Worm (Caenorhabditis elegans) whole organism, L1 larva: Measurements from ENCODE around the gene C50E3.12.

ENCODE experiments used
- C16A3.4 ChIP-seq: fragments of 150-350 bp; optimal IDR thresholded peaks from 2 replicates; lab custom pipeline; 2014; ENCODE audit warnings: missing biosample characterization, missing genetic modification characterization
- F16B12.6 ChIP-seq: fragments of 150-350 bp; optimal IDR thresholded peaks from 2 replicates; lab custom pipeline; 2014; ENCODE audit warnings: missing biosample characterization, missing genetic modification characterization
- aha-1 ChIP-seq: fragments of 150-350 bp; optimal IDR thresholded peaks from 2 replicates; lab custom pipeline; 2014; ENCODE audit warnings: missing biosample characterization, missing genetic modification characterization
- ceh-82 ChIP-seq, 3 experiments: fragments of 150-350 bp in 1 of 3; sonication (generic microtip) in 2 of 3; optimal IDR thresholded peaks; 2 replicates each; lab custom pipeline; 2014 to 2017; ENCODE audit warnings: missing biosample characterization in 3 of 3, missing genetic modification characterization in 3 of 3
- ceh-90 ChIP-seq: sonication (generic microtip); optimal IDR thresholded peaks from 2 replicates; lab custom pipeline; 2016; ENCODE audit warnings: missing genetic modification characterization, missing compliant biosample characterization
- dsc-1 ChIP-seq: sonication (generic microtip); optimal IDR thresholded peaks from 2 replicates; lab custom pipeline; 2016; ENCODE audit warnings: mild to moderate bottlenecking, missing genetic modification characterization, missing compliant biosample characterization
- egl-13 ChIP-seq: sonication (generic microtip); optimal IDR thresholded peaks from 2 replicates; lab custom pipeline; 2016; ENCODE audit warnings: missing genotype, missing genetic modification reagents, missing genetic modification characterization, missing compliant biosample characterization
- egl-27 ChIP-seq, 2 experiments: fragments of 150-350 bp in 1 of 2; sonication (generic microtip); optimal IDR thresholded peaks; 3 replicates each; lab custom pipeline; 2017 to 2018; ENCODE audit warnings: missing biosample characterization in 2 of 2, missing genetic modification characterization in 2 of 2, missing genetic modification reagents in 2 of 2
- elt-2 ChIP-seq: sonication (generic microtip); optimal IDR thresholded peaks from 2 replicates; lab custom pipeline; 2016; ENCODE audit warnings: missing genetic modification characterization, mild to moderate bottlenecking, inconsistent platforms, missing compliant biosample characterization, missing genetic modification reagents
- elt-3 ChIP-seq, 6 experiments: fragments of 150-350 bp in 1 of 6; sonication (generic microtip); optimal IDR thresholded peaks; 2 replicates each; lab custom pipeline; 2017 to 2018; ENCODE audit warnings: missing biosample characterization in 6 of 6, missing genetic modification characterization in 6 of 6, inconsistent platforms in 1 of 6
- ets-5 ChIP-seq: fragments of 200-800 bp; sonication (Bioruptor generic); IDR thresholded peaks from 2 replicates; pipeline ENCODE4 v1.3.6; 2022; ENCODE audit warnings: missing genetic modification characterization, missing compliant biosample characterization
- fkh-10 ChIP-seq: sonication (generic microtip); optimal IDR thresholded peaks from 2 replicates; lab custom pipeline; 2017; ENCODE audit warnings: missing biosample characterization, missing genetic modification reagents, missing genetic modification characterization
- fkh-4 ChIP-seq: sonication (generic microtip); optimal IDR thresholded peaks from 2 replicates; lab custom pipeline; 2016; ENCODE audit warnings: missing compliant biosample characterization, missing genetic modification characterization, borderline replicate concordance
- fos-1 ChIP-seq: fragments of 150-350 bp; optimal IDR thresholded peaks from 2 replicates; lab custom pipeline; 2014; ENCODE audit warnings: missing biosample characterization, missing genetic modification characterization
- grh-1 ChIP-seq: fragments of 200-800 bp; sonication (Bioruptor generic); IDR thresholded peaks from 2 replicates; pipeline ENCODE4 v1.3.6; 2022; ENCODE audit warnings: missing genetic modification reagents, missing genetic modification characterization, missing compliant biosample characterization
- hlh-4 ChIP-seq: sonication (generic microtip); optimal IDR thresholded peaks from 2 replicates; lab custom pipeline; 2016; ENCODE audit warnings: mild to moderate bottlenecking, missing genetic modification characterization, missing compliant biosample characterization
- irx-1 ChIP-seq: sonication (generic microtip); optimal IDR thresholded peaks from 2 replicates; lab custom pipeline; 2016; ENCODE audit warnings: missing genetic modification characterization, missing compliant biosample characterization
- lin-14 ChIP-seq: fragments of 200-800 bp; sonication (Bioruptor generic); optimal IDR thresholded peaks from 2 replicates; lab custom pipeline; 2018; ENCODE audit warnings: mild to moderate bottlenecking, missing genetic modification characterization, moderate library complexity, missing compliant biosample characterization
- lin-35 ChIP-seq, 2 experiments: fragments of 150-350 bp; optimal IDR thresholded peaks; 2 replicates each; lab custom pipeline; 2014; ENCODE audit warnings: missing biosample characterization in 2 of 2, missing genetic modification characterization in 2 of 2, missing genetic modification reagents in 2 of 2
- lin-39 ChIP-seq: fragments of 150-350 bp; optimal IDR thresholded peaks from 2 replicates; lab custom pipeline; 2014; ENCODE audit warnings: missing biosample characterization, missing genetic modification reagents, missing genetic modification characterization
- lir-3 ChIP-seq: sonication (generic microtip); optimal IDR thresholded peaks from 2 replicates; lab custom pipeline; 2016; ENCODE audit warnings: mild to moderate bottlenecking, missing genetic modification characterization, moderate library complexity, missing compliant biosample characterization; ENCODE audit not compliant: poor library complexity
- mab-9 ChIP-seq: fragments of 200-800 bp; sonication (Bioruptor generic); IDR thresholded peaks from 2 replicates; pipeline ENCODE4 v1.3.6; 2022; ENCODE audit warnings: missing genetic modification reagents, missing genetic modification characterization, missing compliant biosample characterization
- mef-2 ChIP-seq: fragments of 150-350 bp; optimal IDR thresholded peaks from 2 replicates; lab custom pipeline; 2014; ENCODE audit warnings: missing biosample characterization, missing genetic modification characterization
- nhr-11 ChIP-seq: fragments of 150-350 bp; optimal IDR thresholded peaks from 2 replicates; lab custom pipeline; 2014; ENCODE audit warnings: missing biosample characterization, missing genetic modification characterization
- nhr-12 ChIP-seq: sonication (generic microtip); optimal IDR thresholded peaks from 2 replicates; lab custom pipeline; 2017; ENCODE audit warnings: missing biosample characterization, missing genetic modification characterization
- nhr-76 ChIP-seq: sonication (generic microtip); optimal IDR thresholded peaks from 2 replicates; lab custom pipeline; 2017; ENCODE audit warnings: missing biosample characterization, missing genetic modification characterization
- nhr-77 ChIP-seq: fragments of 150-350 bp; optimal IDR thresholded peaks from 2 replicates; lab custom pipeline; 2014; ENCODE audit warnings: missing biosample characterization, missing genetic modification characterization
- nhr-90 ChIP-seq: sonication (generic microtip); optimal IDR thresholded peaks from 2 replicates; lab custom pipeline; 2016; ENCODE audit warnings: mild to moderate bottlenecking, missing genetic modification characterization, missing compliant biosample characterization; ENCODE audit not compliant: poor library complexity
- pax-3 ChIP-seq: fragments of 200-800 bp; sonication (Bioruptor generic); optimal IDR thresholded peaks from 2 replicates; lab custom pipeline; 2018; ENCODE audit warnings: mild to moderate bottlenecking, missing genetic modification characterization, moderate library complexity, missing compliant biosample characterization
- rnt-1 ChIP-seq: sonication (generic microtip); optimal IDR thresholded peaks from 2 replicates; lab custom pipeline; 2016; ENCODE audit warnings: mild to moderate bottlenecking, missing genetic modification characterization, moderate library complexity, missing compliant biosample characterization
- skn-1 ChIP-seq: fragments of 150-350 bp; optimal IDR thresholded peaks from 2 replicates; lab custom pipeline; 2014; ENCODE audit warnings: missing biosample characterization, missing genetic modification characterization
- sox-4 ChIP-seq: sonication (generic microtip); optimal IDR thresholded peaks from 2 replicates; lab custom pipeline; 2016; ENCODE audit warnings: missing genetic modification characterization, missing compliant biosample characterization
- sptf-1 ChIP-seq: fragments of 150-350 bp; optimal IDR thresholded peaks from 2 replicates; lab custom pipeline; 2014; ENCODE audit warnings: missing biosample characterization, missing genetic modification characterization
- sup-37 ChIP-seq: fragments of 200-800 bp; sonication (Bioruptor generic); optimal IDR thresholded peaks from 2 replicates; lab custom pipeline; 2018; ENCODE audit warnings: mild to moderate bottlenecking, missing genetic modification characterization, missing compliant biosample characterization
- swsn-7 ChIP-seq: sonication (generic microtip); optimal IDR thresholded peaks from 2 replicates; lab custom pipeline; 2016; ENCODE audit warnings: missing genetic modification characterization, missing compliant biosample characterization
- tbx-2 ChIP-seq: sonication (generic microtip); optimal IDR thresholded peaks from 2 replicates; lab custom pipeline; 2016; ENCODE audit warnings: missing genetic modification characterization, missing compliant biosample characterization
- unc-130 ChIP-seq: fragments of 150-350 bp; optimal IDR thresholded peaks from 2 replicates; lab custom pipeline; 2017; ENCODE audit warnings: missing biosample characterization, missing genetic modification characterization, inconsistent platforms
- unc-62 ChIP-seq: fragments of 150-350 bp; optimal IDR thresholded peaks from 2 replicates; lab custom pipeline; 2014; ENCODE audit warnings: missing biosample characterization, missing genetic modification reagents, missing genetic modification characterization
- xbp-1 ChIP-seq: sonication (generic microtip); optimal IDR thresholded peaks from 2 replicates; lab custom pipeline; 2016; ENCODE audit warnings: missing genetic modification characterization, missing compliant biosample characterization
- ztf-11 ChIP-seq, 2 experiments: sonication (generic microtip); optimal IDR thresholded peaks; 2 replicates each; lab custom pipeline; 2016 to 2017; ENCODE audit warnings: missing genetic modification characterization in 2 of 2, missing biosample characterization in 1 of 2, missing compliant biosample characterization in 1 of 2

The C50E3.12 gene

DNA sequence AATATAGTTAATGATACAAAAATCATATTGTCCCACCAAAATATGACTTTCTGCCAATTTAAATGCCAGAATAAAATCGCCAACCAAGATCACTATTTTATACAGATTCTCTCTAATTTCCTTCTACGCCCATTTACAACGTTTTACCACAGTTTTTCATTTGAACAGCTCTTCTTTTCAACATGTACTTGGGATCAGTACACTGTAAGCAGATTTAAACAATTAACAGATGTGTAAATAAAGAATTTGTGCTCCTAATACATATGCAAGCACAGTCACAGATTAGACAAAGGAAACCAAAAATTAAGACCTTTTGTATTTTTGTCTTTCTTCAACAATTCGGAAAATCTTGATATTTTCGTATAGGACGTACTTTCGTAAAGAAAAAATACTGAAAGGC is 21.6 kb upstream of the C50E3.12 start, which contains the start of gene F07C4.11:
F07C4.11 (minus strand) TSS at position 101 of the 400 bp plus-strand sequence.
- no peak for TF ChIP-seq elt-2

DNA sequence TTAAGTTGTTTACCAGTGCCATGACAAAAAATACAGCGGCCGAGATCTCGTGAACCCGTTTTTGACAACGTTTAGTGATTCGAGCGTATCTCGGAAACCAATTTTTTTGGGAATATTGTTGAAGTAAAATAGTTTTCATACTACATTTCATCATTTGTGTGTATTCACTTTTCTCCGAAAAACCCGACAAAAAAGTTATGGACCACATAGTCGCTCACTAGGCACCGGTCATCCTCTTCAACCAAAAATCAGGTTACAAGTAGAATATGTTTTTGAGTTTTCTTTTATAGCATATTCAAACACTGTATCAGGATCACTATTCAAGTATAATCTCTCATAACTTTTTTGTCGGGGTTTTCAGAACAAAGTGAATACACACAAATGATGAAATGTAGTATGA is 19.9 kb upstream of the C50E3.12 start:
- TF ChIP-seq ceh-82 (tag; optimal IDR thresholded peaks at IDR 0.05; lab: Kevin White, UChicago): no peak
- TF ChIP-seq mab-9 (GFP tag; lab: Robert Waterston, UW): no peak
- no peak for TF ChIP-seq lir-3 (tag; lab: Kevin White, UChicago)
- TF ChIP-seq xbp-1 (tag; lab: Kevin White, UChicago): no peak
- no peak for TF ChIP-seq nhr-11 (tag; lab: Kevin White, UChicago)
- no peak for TF ChIP-seq nhr-76 (tag; lab: Kevin White, UChicago)
- TF ChIP-seq ceh-90 (tag; lab: Kevin White, UChicago): no peak
- no peak for TF ChIP-seq nhr-90 (tag; lab: Kevin White, UChicago)
- no peak for TF ChIP-seq grh-1 (GFP tag; lab: Robert Waterston, UW)
- TF ChIP-seq aha-1 (tag; lab: Kevin White, UChicago): no peak
- TF ChIP-seq rnt-1 (tag; lab: Kevin White, UChicago): no peak
- no peak for TF ChIP-seq elt-2
- TF ChIP-seq nhr-12 (tag; lab: Kevin White, UChicago): no peak
- TF ChIP-seq fos-1 (tag; lab: Kevin White, UChicago): no peak
- no peak for TF ChIP-seq irx-1 (tag; lab: Kevin White, UChicago)
- no peak for TF ChIP-seq sox-4 (tag; lab: Kevin White, UChicago)
- TF ChIP-seq nhr-77 (tag; lab: Kevin White, UChicago): no peak
- no peak for TF ChIP-seq mef-2 (tag; lab: Kevin White, UChicago)
- no peak for TF ChIP-seq hlh-4 (tag; lab: Kevin White, UChicago)
- TF ChIP-seq swsn-7 (tag; lab: Kevin White, UChicago): no peak

DNA sequence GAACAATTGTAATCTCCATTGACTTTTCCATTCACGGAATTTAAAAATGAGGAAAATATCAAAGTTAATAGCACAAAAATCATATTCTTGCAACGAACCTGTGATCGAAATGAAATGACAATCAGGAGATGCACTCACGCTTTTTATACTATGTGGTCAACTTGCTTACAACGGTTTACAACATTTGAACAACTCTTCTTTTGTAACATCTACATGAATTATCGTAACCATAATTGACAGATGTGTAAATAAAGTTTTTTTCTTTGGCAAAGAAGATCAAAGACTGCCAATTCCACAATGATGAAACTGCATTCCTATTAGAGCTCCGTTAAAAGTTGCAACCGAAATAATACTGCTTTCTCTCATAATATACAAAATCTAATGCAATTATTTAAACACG is 17.9 kb upstream of the C50E3.12 start, which contains the start of gene F07C4.10:
F07C4.10 (minus strand) TSS at position 101 of the 400 bp plus-strand sequence.
- no peak for TF ChIP-seq fkh-4 (tag; lab: Kevin White, UChicago)
- no peak for TF ChIP-seq unc-130 (tag; lab: Kevin White, UChicago)
- TF ChIP-seq pax-3 (tag; lab: Kevin White, UChicago): no peak
- TF ChIP-seq sptf-1 (tag; lab: Kevin White, UChicago): no peak
- TF ChIP-seq elt-2: no peak
- TF ChIP-seq fkh-10 (GFP tag; lab: Kevin White, UChicago): no peak
- no peak for TF ChIP-seq lin-35 (GFP tag; optimal IDR thresholded peaks at IDR 0.05; lab: Kevin White, UChicago)
- no peak for TF ChIP-seq ztf-11 (tag; optimal IDR thresholded peaks at IDR 0.05; lab: Kevin White, UChicago)
- TF ChIP-seq egl-27 (tag; optimal IDR thresholded peaks at IDR 0.05; lab: Kevin White, UChicago): no peak
- no peak for TF ChIP-seq tbx-2 (tag; lab: Kevin White, UChicago)
- no peak for TF ChIP-seq dsc-1 (tag; lab: Kevin White, UChicago)
- TF ChIP-seq, all 84 proteins: peak for 0

DNA sequence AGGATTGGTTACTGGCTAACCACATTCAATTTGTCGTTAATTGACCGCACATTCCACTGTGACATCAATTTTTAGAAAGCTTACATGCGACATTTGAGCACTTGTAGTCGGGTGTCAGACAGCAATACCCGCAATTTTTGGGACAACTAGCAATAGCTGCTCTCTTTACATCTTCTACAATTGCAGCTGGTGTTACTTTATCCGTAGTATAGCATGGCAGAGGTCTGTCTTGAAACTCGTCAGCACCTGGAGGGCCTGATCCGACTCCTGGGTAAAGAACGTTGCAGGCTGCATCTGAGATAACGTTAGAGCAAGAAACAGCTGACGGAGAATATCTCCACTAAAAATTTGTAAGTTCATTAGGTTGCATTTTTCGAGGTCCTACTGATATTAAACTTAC is 17.5 kb upstream of the C50E3.12 start:
- TF ChIP-seq sup-37 (GFP tag; lab: Kevin White, UChicago) (no peak), sox-4 (tag; lab: Kevin White, UChicago) (no peak), ets-5 (no peak), unc-62 (GFP tag; lab: Kevin White, UChicago) (no peak), F16B12.6 (tag; lab: Kevin White, UChicago) (no peak), elt-3 (tag; optimal IDR thresholded peaks at IDR 0.05; lab: Kevin White, UChicago) (no peak), C16A3.4 (no peak), dsc-1 (tag; lab: Kevin White, UChicago) (no peak), skn-1 (tag; lab: Kevin White, UChicago) (no peak), lin-35 (GFP tag; optimal IDR thresholded peaks at IDR 0.05; lab: Kevin White, UChicago) (no peak), lin-39 (no peak), lin-14 (GFP tag; lab: Kevin White, UChicago) (no peak), mef-2 (tag; lab: Kevin White, UChicago) (no peak), lir-3 (tag; lab: Kevin White, UChicago) (no peak), fos-1 (tag; lab: Kevin White, UChicago) (no peak), egl-13 (no peak)
